Worm (Caenorhabditis elegans) whole organism, midembryonic: Measurements from ENCODE around the gene Y82E9BR.18.

ENCODE experiments used
- T22C8.4 ChIP-seq: fragments of 200-800 bp; sonication (Bioruptor generic); IDR thresholded peaks from 2 replicates; pipeline ENCODE4 v1.3.6; 2022; ENCODE audit warnings: missing genetic modification characterization, missing compliant biosample characterization
- cog-1 ChIP-seq: sonication (generic microtip); optimal IDR thresholded peaks from 2 replicates; lab custom pipeline; 2016; ENCODE audit warnings: missing genetic modification characterization, missing compliant biosample characterization
- flt-1 ChIP-seq: fragments of 200-800 bp; sonication (Bioruptor generic); IDR thresholded peaks from 2 replicates; pipeline ENCODE4 v1.3.6; 2022; ENCODE audit warnings: missing genetic modification characterization, missing compliant biosample characterization
- klf-2 ChIP-seq: fragments of 200-800 bp; sonication (Bioruptor generic); conservative IDR thresholded peaks from 2 replicates; pipeline ENCODE4 v1.3.6; 2022; ENCODE audit warnings: missing genetic modification reagents, missing genetic modification characterization, missing compliant biosample characterization
- med-1 ChIP-seq: sonication (generic microtip); optimal IDR thresholded peaks from 2 replicates; lab custom pipeline; 2017; ENCODE audit warnings: missing genetic modification characterization, mild to moderate bottlenecking, missing compliant biosample characterization, antibody characterized with exemption, missing genetic modification reagents; ENCODE audit not compliant: insufficient read depth
- ref-1 ChIP-seq: fragments of 200-800 bp; sonication (Bioruptor generic); conservative IDR thresholded peaks from 2 replicates; pipeline ENCODE4 v1.3.6; 2022; ENCODE audit warnings: missing genetic modification reagents, missing genetic modification characterization, missing compliant biosample characterization
- tab-1 ChIP-seq: fragments of 200-800 bp; sonication (Bioruptor generic); IDR thresholded peaks from 2 replicates; pipeline ENCODE4 v1.3.6; 2022; ENCODE audit warnings: missing genetic modification characterization, missing compliant biosample characterization
- ztf-23 ChIP-seq: fragments of 200-800 bp; sonication (Bioruptor generic); IDR thresholded peaks from 2 replicates; pipeline ENCODE4 v1.3.6; 2022; ENCODE audit warnings: missing genetic modification reagents, missing genetic modification characterization, missing compliant biosample characterization
- ztf-29 ChIP-seq: fragments of 200-800 bp; sonication (Bioruptor generic); IDR thresholded peaks from 2 replicates; pipeline ENCODE4 v1.3.6; 2022; ENCODE audit warnings: missing genetic modification reagents, missing genetic modification characterization, missing compliant biosample characterization

- TF ChIP-seq ref-1 (GFP tag; lab: Robert Waterston, UW) (no peak), T22C8.4 (no peak), ztf-29 (GFP tag; lab: Robert Waterston, UW) (no peak), cog-1 (no peak), med-1 (GFP tag; lab: Kevin White, UChicago) (no peak), ztf-23 (GFP tag; lab: Robert Waterston, UW) (no peak), flt-1 (GFP tag; lab: Robert Waterston, UW) (no peak), klf-2 (no peak), tab-1 (GFP tag; lab: Robert Waterston, UW) (no peak)
Measured at ce11 chrIII:1495230-1495629, 11.9 kb upstream of the Y82E9BR.18 start, which contains the start of gene Y82E9BR.19.
